Worm (Caenorhabditis elegans) whole organism, L1 larva: ENCODE data around the gene gst-41.
A peak's percentile ranks its signal among the peaks of the same experiment; 100 is the strongest.

ENCODE experiments used
- C04F5.9 ChIP-seq: sonication (generic microtip); optimal IDR thresholded peaks from 2 replicates; lab custom pipeline; 2016; ENCODE audit warnings: missing genetic modification characterization, missing compliant biosample characterization
- C16A3.4 ChIP-seq: fragments of 150-350 bp; optimal IDR thresholded peaks from 2 replicates; lab custom pipeline; 2014; ENCODE audit warnings: missing biosample characterization, missing genetic modification characterization
- C34B4.2 ChIP-seq: sonication (generic microtip); optimal IDR thresholded peaks from 2 replicates; lab custom pipeline; 2017; ENCODE audit warnings: mild to moderate bottlenecking, missing genetic modification characterization, missing compliant biosample characterization
- F16B12.6 ChIP-seq: fragments of 150-350 bp; optimal IDR thresholded peaks from 2 replicates; lab custom pipeline; 2014; ENCODE audit warnings: missing biosample characterization, missing genetic modification characterization
- aha-1 ChIP-seq: fragments of 150-350 bp; optimal IDR thresholded peaks from 2 replicates; lab custom pipeline; 2014; ENCODE audit warnings: missing biosample characterization, missing genetic modification characterization
- aly-2 ChIP-seq: fragments of 150-350 bp; optimal IDR thresholded peaks from 2 replicates; lab custom pipeline; 2014; ENCODE audit warnings: missing biosample characterization, missing genetic modification characterization
- ama-1 ChIP-seq: fragments of 150-350 bp; optimal IDR thresholded peaks from 2 replicates; lab custom pipeline; 2014
- blmp-1 ChIP-seq: fragments of 150-350 bp; optimal IDR thresholded peaks from 2 replicates; lab custom pipeline; 2014; ENCODE audit warnings: missing biosample characterization, missing genetic modification characterization
- ceh-63 ChIP-seq: fragments of 200-800 bp; sonication (Bioruptor generic); optimal IDR thresholded peaks from 2 replicates; lab custom pipeline; 2018; ENCODE audit warnings: mild to moderate bottlenecking, missing genetic modification characterization, missing compliant biosample characterization
- ceh-8 ChIP-seq: fragments of 200-800 bp; sonication (Bioruptor generic); optimal IDR thresholded peaks from 2 replicates; lab custom pipeline; 2018; ENCODE audit warnings: mild to moderate bottlenecking, missing genetic modification characterization, moderate library complexity, missing compliant biosample characterization
- ces-1 ChIP-seq: fragments of 150-350 bp; optimal IDR thresholded peaks from 2 replicates; lab custom pipeline; 2014; ENCODE audit warnings: missing biosample characterization, missing genetic modification reagents, missing genetic modification characterization
- dpl-1 ChIP-seq, 3 experiments: fragments of 150-350 bp in 2 of 3; sonication (generic microtip) in 1 of 3; optimal IDR thresholded peaks; 2 replicates each; lab custom pipeline; 2014 to 2017; ENCODE audit warnings: missing biosample characterization in 3 of 3, missing genetic modification characterization in 3 of 3, missing genetic modification reagents in 3 of 3
- dsc-1 ChIP-seq: sonication (generic microtip); optimal IDR thresholded peaks from 2 replicates; lab custom pipeline; 2016; ENCODE audit warnings: mild to moderate bottlenecking, missing genetic modification characterization, missing compliant biosample characterization
- efl-1 ChIP-seq, 4 experiments: fragments of 150-350 bp; optimal IDR thresholded peaks in 3 of 4; peaks in 1 of 4; 1 replicate in 1 of 4; 2 replicates in 3 of 4; lab custom pipeline; 2014; ENCODE audit warnings: missing biosample characterization in 2 of 4, missing genetic modification characterization in 2 of 4, missing genetic modification reagents in 2 of 4
- efl-3 ChIP-seq: fragments of 200-800 bp; sonication (Bioruptor generic); optimal IDR thresholded peaks from 2 replicates; lab custom pipeline; 2018; ENCODE audit warnings: mild to moderate bottlenecking, missing genetic modification characterization, missing compliant biosample characterization
- egl-27 ChIP-seq, 2 experiments: fragments of 150-350 bp in 1 of 2; sonication (generic microtip); optimal IDR thresholded peaks; 3 replicates each; lab custom pipeline; 2017 to 2018; ENCODE audit warnings: missing biosample characterization in 2 of 2, missing genetic modification characterization in 2 of 2, missing genetic modification reagents in 2 of 2
- elt-3 ChIP-seq, 6 experiments: fragments of 150-350 bp in 1 of 6; sonication (generic microtip); optimal IDR thresholded peaks; 2 replicates each; lab custom pipeline; 2017 to 2018; ENCODE audit warnings: missing biosample characterization in 6 of 6, missing genetic modification characterization in 6 of 6, inconsistent platforms in 1 of 6
- ets-5 ChIP-seq: fragments of 200-800 bp; sonication (Bioruptor generic); IDR thresholded peaks from 2 replicates; pipeline ENCODE4 v1.3.6; 2022; ENCODE audit warnings: missing genetic modification characterization, missing compliant biosample characterization
- fkh-10 ChIP-seq: sonication (generic microtip); optimal IDR thresholded peaks from 2 replicates; lab custom pipeline; 2017; ENCODE audit warnings: missing biosample characterization, missing genetic modification reagents, missing genetic modification characterization
- fkh-4 ChIP-seq: sonication (generic microtip); optimal IDR thresholded peaks from 2 replicates; lab custom pipeline; 2016; ENCODE audit warnings: missing compliant biosample characterization, missing genetic modification characterization, borderline replicate concordance
- fkh-8 ChIP-seq: sonication (generic microtip); optimal IDR thresholded peaks from 2 replicates; lab custom pipeline; 2016; ENCODE audit warnings: mild to moderate bottlenecking, missing genetic modification characterization, missing compliant biosample characterization
- fos-1 ChIP-seq: fragments of 150-350 bp; optimal IDR thresholded peaks from 2 replicates; lab custom pipeline; 2014; ENCODE audit warnings: missing biosample characterization, missing genetic modification characterization
- grh-1 ChIP-seq: fragments of 200-800 bp; sonication (Bioruptor generic); IDR thresholded peaks from 2 replicates; pipeline ENCODE4 v1.3.6; 2022; ENCODE audit warnings: missing genetic modification reagents, missing genetic modification characterization, missing compliant biosample characterization
- hlh-4 ChIP-seq: sonication (generic microtip); optimal IDR thresholded peaks from 2 replicates; lab custom pipeline; 2016; ENCODE audit warnings: mild to moderate bottlenecking, missing genetic modification characterization, missing compliant biosample characterization
- hpl-2 ChIP-seq: fragments of 150-350 bp; optimal IDR thresholded peaks from 2 replicates; lab custom pipeline; 2014; ENCODE audit warnings: missing biosample characterization, missing genetic modification reagents, missing genetic modification characterization
- irx-1 ChIP-seq: sonication (generic microtip); optimal IDR thresholded peaks from 2 replicates; lab custom pipeline; 2016; ENCODE audit warnings: missing genetic modification characterization, missing compliant biosample characterization
- isw-1 ChIP-seq: fragments of 200-800 bp; sonication (Bioruptor generic); IDR thresholded peaks from 2 replicates; pipeline ENCODE4 v1.3.6; 2022; ENCODE audit warnings: missing genetic modification characterization, missing compliant biosample characterization
- lin-13 ChIP-seq: fragments of 150-350 bp; optimal IDR thresholded peaks from 2 replicates; lab custom pipeline; 2014; ENCODE audit warnings: missing biosample characterization, missing genetic modification reagents, missing genetic modification characterization
- lin-14 ChIP-seq: fragments of 200-800 bp; sonication (Bioruptor generic); optimal IDR thresholded peaks from 2 replicates; lab custom pipeline; 2018; ENCODE audit warnings: mild to moderate bottlenecking, missing genetic modification characterization, moderate library complexity, missing compliant biosample characterization
- lin-35 ChIP-seq, 2 experiments: fragments of 150-350 bp; optimal IDR thresholded peaks; 2 replicates each; lab custom pipeline; 2014; ENCODE audit warnings: missing biosample characterization in 2 of 2, missing genetic modification characterization in 2 of 2, missing genetic modification reagents in 2 of 2
- lir-3 ChIP-seq: sonication (generic microtip); optimal IDR thresholded peaks from 2 replicates; lab custom pipeline; 2016; ENCODE audit warnings: mild to moderate bottlenecking, missing genetic modification characterization, moderate library complexity, missing compliant biosample characterization; ENCODE audit not compliant: poor library complexity
- mab-9 ChIP-seq: fragments of 200-800 bp; sonication (Bioruptor generic); IDR thresholded peaks from 2 replicates; pipeline ENCODE4 v1.3.6; 2022; ENCODE audit warnings: missing genetic modification reagents, missing genetic modification characterization, missing compliant biosample characterization
- mef-2 ChIP-seq: fragments of 150-350 bp; optimal IDR thresholded peaks from 2 replicates; lab custom pipeline; 2014; ENCODE audit warnings: missing biosample characterization, missing genetic modification characterization
- mep-1 ChIP-seq: fragments of 150-350 bp; optimal IDR thresholded peaks from 2 replicates; lab custom pipeline; 2014; ENCODE audit warnings: missing biosample characterization, missing genetic modification characterization
- nhr-11 ChIP-seq: fragments of 150-350 bp; optimal IDR thresholded peaks from 2 replicates; lab custom pipeline; 2014; ENCODE audit warnings: missing biosample characterization, missing genetic modification characterization
- nhr-19 ChIP-seq: fragments of 200-800 bp; sonication (Bioruptor generic); conservative IDR thresholded peaks from 2 replicates; pipeline ENCODE4 v1.3.6; 2022; ENCODE audit warnings: missing genetic modification characterization, missing compliant biosample characterization
- nhr-20 ChIP-seq: sonication (generic microtip); optimal IDR thresholded peaks from 2 replicates; lab custom pipeline; 2016; ENCODE audit warnings: mild to moderate bottlenecking, missing genetic modification characterization, missing compliant biosample characterization
- nhr-237 ChIP-seq: fragments of 150-350 bp; optimal IDR thresholded peaks from 2 replicates; lab custom pipeline; 2014; ENCODE audit warnings: missing biosample characterization, missing genetic modification characterization
- nhr-47 ChIP-seq: sonication (generic microtip); optimal IDR thresholded peaks from 2 replicates; lab custom pipeline; 2016; ENCODE audit warnings: mild to moderate bottlenecking, missing genetic modification characterization, moderate library complexity, missing compliant biosample characterization
- nhr-76 ChIP-seq: sonication (generic microtip); optimal IDR thresholded peaks from 2 replicates; lab custom pipeline; 2017; ENCODE audit warnings: missing biosample characterization, missing genetic modification characterization
- nhr-77 ChIP-seq: fragments of 150-350 bp; optimal IDR thresholded peaks from 2 replicates; lab custom pipeline; 2014; ENCODE audit warnings: missing biosample characterization, missing genetic modification characterization
- nhr-84 ChIP-seq: sonication (generic microtip); optimal IDR thresholded peaks from 2 replicates; lab custom pipeline; 2017; ENCODE audit warnings: missing biosample characterization, missing genetic modification characterization
- nhr-85 ChIP-seq: sonication (generic microtip); peaks from one replicate; lab custom pipeline; 2016; ENCODE audit warnings: missing genetic modification characterization, inconsistent platforms, missing compliant biosample characterization
- nhr-90 ChIP-seq: sonication (generic microtip); optimal IDR thresholded peaks from 2 replicates; lab custom pipeline; 2016; ENCODE audit warnings: mild to moderate bottlenecking, missing genetic modification characterization, missing compliant biosample characterization; ENCODE audit not compliant: poor library complexity
- pag-3 ChIP-seq: sonication (generic microtip); optimal IDR thresholded peaks from 2 replicates; lab custom pipeline; 2017; ENCODE audit warnings: missing genetic modification characterization, mild to moderate bottlenecking, missing compliant biosample characterization, antibody characterized with exemption, borderline replicate concordance; ENCODE audit not compliant: insufficient read depth
- tlp-1 ChIP-seq: fragments of 150-350 bp; optimal IDR thresholded peaks from 2 replicates; lab custom pipeline; 2014; ENCODE audit warnings: missing biosample characterization, missing genetic modification characterization
- unc-86 ChIP-seq: sonication (generic microtip); optimal IDR thresholded peaks from 2 replicates; lab custom pipeline; 2016; ENCODE audit warnings: missing genetic modification characterization, missing compliant biosample characterization
- unc-98 ChIP-seq: fragments of 200-800 bp; sonication (Bioruptor generic); IDR thresholded peaks from 2 replicates; pipeline ENCODE4 v1.3.6; 2022; ENCODE audit warnings: missing genetic modification characterization, missing compliant biosample characterization
- vab-15 ChIP-seq: sonication (generic microtip); optimal IDR thresholded peaks from 2 replicates; lab custom pipeline; 2017; ENCODE audit warnings: missing genotype, mild to moderate bottlenecking, missing genetic modification characterization, missing compliant biosample characterization
- zip-4 ChIP-seq: fragments of 200-800 bp; sonication (Bioruptor generic); optimal IDR thresholded peaks from 2 replicates; lab custom pipeline; 2018; ENCODE audit warnings: mild to moderate bottlenecking, missing genetic modification characterization, moderate library complexity, missing compliant biosample characterization
- ztf-11 ChIP-seq, 2 experiments: sonication (generic microtip); optimal IDR thresholded peaks; 2 replicates each; lab custom pipeline; 2016 to 2017; ENCODE audit warnings: missing genetic modification characterization in 2 of 2, missing biosample characterization in 1 of 2, missing compliant biosample characterization in 1 of 2
- ztf-4 ChIP-seq: fragments of 150-350 bp; optimal IDR thresholded peaks from 2 replicates; lab custom pipeline; 2014; ENCODE audit warnings: missing biosample characterization, missing genetic modification characterization

Gene gst-41

DNA sequence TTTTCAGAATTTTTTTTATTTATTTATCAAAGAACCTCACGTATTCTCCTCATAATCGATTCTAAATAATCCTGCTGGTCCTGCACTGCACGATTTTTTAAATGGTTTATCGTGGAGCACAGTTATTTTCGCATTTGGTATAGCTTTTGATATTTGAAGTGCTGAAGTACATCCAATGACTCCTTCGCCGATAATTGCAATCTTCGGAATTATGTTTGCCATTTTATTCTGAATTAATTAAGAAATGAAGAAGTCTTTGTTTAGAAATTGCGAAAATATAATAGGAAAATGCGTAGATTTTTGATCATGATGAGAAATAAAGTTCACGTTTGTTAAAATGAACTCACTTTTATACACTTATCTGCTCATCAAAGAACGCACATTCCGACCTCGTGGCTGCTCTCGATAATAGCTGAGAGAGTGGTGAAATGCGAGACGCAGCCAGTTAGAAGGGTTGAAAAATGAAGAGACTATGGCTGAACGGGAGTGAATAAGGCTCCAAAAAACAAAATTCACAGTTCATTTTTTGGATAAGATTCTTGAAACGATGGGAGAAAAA, 35.8 kb upstream of the gst-41 start (continued):
- no peak for TF ChIP-seq ets-5 (GFP tag; lab: Robert Waterston, UW)
- TF ChIP-seq fkh-10 (GFP tag; lab: Kevin White, UChicago): peak; percentile 33
- no peak for TF ChIP-seq ceh-63 (GFP tag; lab: Kevin White, UChicago)
- no peak for TF ChIP-seq ces-1 (GFP tag; lab: Kevin White, UChicago)
- peak in 2 of 3 experiments; percentile 37 to 45 for TF ChIP-seq dpl-1 (GFP tag; optimal IDR thresholded peaks at IDR 0.05; lab: Kevin White, UChicago)
- TF ChIP-seq fkh-8 (tag; lab: Kevin White, UChicago): peak; percentile 73
- TF ChIP-seq unc-98 (GFP tag; lab: Robert Waterston, UW): no peak
- no peak for TF ChIP-seq irx-1 (tag; lab: Kevin White, UChicago)
- TF ChIP-seq vab-15 (tag; lab: Kevin White, UChicago): no peak
- no peak for TF ChIP-seq aha-1 (tag; lab: Kevin White, UChicago)
- no peak for TF ChIP-seq fkh-4 (tag; lab: Kevin White, UChicago)
- TF ChIP-seq lir-3 (tag; lab: Kevin White, UChicago): peak; percentile 34
- TF ChIP-seq ceh-8: no peak
- no peak for TF ChIP-seq ztf-4 (tag; lab: Kevin White, UChicago)
- peak; percentile 49 to 72 for TF ChIP-seq lin-35 (GFP tag; optimal IDR thresholded peaks at IDR 0.05; lab: Kevin White, UChicago)
- no peak for TF ChIP-seq C04F5.9 (tag; lab: Kevin White, UChicago)
- peak; percentile 88 for TF ChIP-seq lin-14 (GFP tag; lab: Kevin White, UChicago)
- TF ChIP-seq mef-2 (tag; lab: Kevin White, UChicago): peak; percentile 0
- TF ChIP-seq aly-2: no peak
- no peak for TF ChIP-seq fos-1 (tag; lab: Kevin White, UChicago)
- TF ChIP-seq nhr-47 (tag; lab: Kevin White, UChicago): peak; percentile 55
- TF ChIP-seq nhr-90 (tag; lab: Kevin White, UChicago): peak; percentile 29
- no peak for TF ChIP-seq egl-27 (tag; optimal IDR thresholded peaks at IDR 0.05; lab: Kevin White, UChicago)
- TF ChIP-seq ama-1 (lab: Kevin White, UChicago): no peak
- no peak for TF ChIP-seq lin-13 (GFP tag; lab: Kevin White, UChicago)
- no peak for TF ChIP-seq nhr-11 (tag; lab: Kevin White, UChicago)
- TF ChIP-seq zip-4: no peak
- peak; percentile 25 for TF ChIP-seq unc-86 (tag; lab: Kevin White, UChicago)
- TF ChIP-seq isw-1: no peak
- TF ChIP-seq dsc-1 (tag; lab: Kevin White, UChicago): peak; percentile 47
- TF ChIP-seq hpl-2 (GFP tag; lab: Kevin White, UChicago): no peak
- TF ChIP-seq mab-9: no peak
- peak; percentile 60 for TF ChIP-seq mep-1
- TF ChIP-seq nhr-77 (tag; lab: Kevin White, UChicago): no peak
- no peak for TF ChIP-seq C34B4.2
- no peak for TF ChIP-seq nhr-237 (tag; lab: Kevin White, UChicago)
- no peak for TF ChIP-seq pag-3 (tag; lab: Kevin White, UChicago)
- peak; percentile 98 for TF ChIP-seq nhr-19 (GFP tag; lab: Robert Waterston, UW)
- TF ChIP-seq elt-3 (tag; optimal IDR thresholded peaks at IDR 0.05; lab: Kevin White, UChicago): peak in 1 of 6 experiments; percentile 4
- TF ChIP-seq nhr-20: peak; percentile 78
- no peak for TF ChIP-seq nhr-84 (tag; lab: Kevin White, UChicago)
- TF ChIP-seq nhr-76: no peak
- TF ChIP-seq hlh-4 (tag; lab: Kevin White, UChicago): no peak
- TF ChIP-seq tlp-1: no peak
- TF ChIP-seq nhr-85 (tag; lab: Kevin White, UChicago): no peak
- TF ChIP-seq grh-1 (GFP tag; lab: Robert Waterston, UW): no peak
- peak; percentile 19 to 41 for TF ChIP-seq efl-1 (optimal IDR thresholded peaks at IDR 0.05; lab: Kevin White, UChicago)
- TF ChIP-seq efl-1 (GFP tag; optimal IDR thresholded peaks at IDR 0.05 in 1 of 2; lab: Kevin White, UChicago): peak in 1 of 2 experiments; percentile 87
- TF ChIP-seq efl-3 (GFP tag; lab: Kevin White, UChicago): no peak
- peak; percentile 5 for TF ChIP-seq blmp-1 (tag; lab: Kevin White, UChicago)
- peak; percentile 13 for TF ChIP-seq C16A3.4 (tag; lab: Kevin White, UChicago)
- TF ChIP-seq ztf-11 (tag; optimal IDR thresholded peaks at IDR 0.05; lab: Kevin White, UChicago): no peak
- no peak for TF ChIP-seq F16B12.6 (tag; lab: Kevin White, UChicago)
